Fruit fly (Drosophila melanogaster) whole organism, embryonic: Measurements from ENCODE around the gene RanGAP.

ENCODE experiments used
- CG15011 ChIP-seq: fragments of 200-800 bp; sonication (Bioruptor generic); optimal IDR thresholded peaks from 3 replicates; lab custom pipeline; 2018; ENCODE audit warnings: missing biosample characterization, mild to moderate bottlenecking, missing genetic modification characterization
- CG18619 ChIP-seq: fragments of 200-800 bp; sonication (Bioruptor generic); optimal IDR thresholded peaks from 3 replicates; lab custom pipeline; 2017; ENCODE audit warnings: missing biosample characterization, mild to moderate bottlenecking, missing genetic modification characterization
- CG31441 ChIP-seq: fragments of 200-800 bp; sonication (Bioruptor generic); IDR thresholded peaks from 2 replicates; pipeline ENCODE4 v1.3.6; 2022; ENCODE audit warnings: missing biosample characterization, missing genetic modification characterization
- CG8478 ChIP-seq: fragments of >200 bp; optimal IDR thresholded peaks from 2 replicates; lab custom pipeline; 2018
- CG9609 ChIP-seq: fragments of 200-800 bp; sonication (Bioruptor generic); optimal IDR thresholded peaks from 3 replicates; lab custom pipeline; 2016; ENCODE audit warnings: missing biosample characterization, missing genetic modification characterization
- Dip2 ChIP-seq: fragments of 200-800 bp; sonication (Bioruptor generic); IDR thresholded peaks from 2 replicates; pipeline ENCODE4 v1.3.6; 2022; ENCODE audit warnings: missing biosample characterization, missing genetic modification characterization
- bsh ChIP-seq, 2 experiments: fragments of 200-800 bp; sonication (Bioruptor generic); optimal IDR thresholded peaks; 2 replicates each; lab custom pipeline; 2017 to 2018; ENCODE audit warnings: mild to moderate bottlenecking in 2 of 2, missing biosample characterization in 2 of 2, missing genetic modification characterization in 2 of 2, moderate library complexity in 1 of 2
- pb ChIP-seq: fragments of 200-800 bp; sonication (Bioruptor generic); optimal IDR thresholded peaks from 3 replicates; lab custom pipeline; 2016; ENCODE audit warnings: missing biosample characterization, missing genetic modification characterization

dm6 chr2L:19454070-19454751 lies 12.5 kb downstream of the RanGAP start, which contains the start of gene CG10026:
- TF ChIP-seq CG9609 (GFP tag; lab: Kevin White, UChicago) (no peak), CG31441 (GFP tag; lab: Robert Waterston, UW) (no peak), bsh (GFP tag; optimal IDR thresholded peaks at IDR 0.05; lab: Kevin White, UChicago) (no peak), Dip2 (GFP tag; lab: Robert Waterston, UW) (no peak), CG8478 (no peak), pb (GFP tag; lab: Kevin White, UChicago) (no peak), CG18619 (GFP tag; lab: Kevin White, UChicago) (no peak), CG15011 (no peak)
